Worm (Caenorhabditis elegans): ENCODE results near the gene rpc-25.

ce11 chrV:10201913-10202312 is 4.5 kb downstream of the rpc-25 start, which contains the start of gene ZK856.7:
- TF ChIP-seq nhr-111 (GFP tag; optimal IDR thresholded peaks at IDR 0.05) = no peak
- TF ChIP-seq lsy-2 (tag; optimal IDR thresholded peaks at IDR 0.05) = peak in 1 of 2 experiments; percentile 46
- TF ChIP-seq aly-2 (tag; optimal IDR thresholded peaks at IDR 0.05) = no peak
- TF ChIP-seq F37D6.2 (tag; optimal IDR thresholded peaks at IDR 0.05) = no peak
- TF ChIP-seq pqm-1 (tag; optimal IDR thresholded peaks at IDR 0.05) = no peak
- no peak for TF ChIP-seq saeg-2 (GFP tag; IDR thresholded peaks at IDR 0.05)
- no peak for TF ChIP-seq lin-39 (tag; optimal IDR thresholded peaks at IDR 0.05)
- TF ChIP-seq egl-27 (tag; optimal IDR thresholded peaks at IDR 0.05) = no peak
- TF ChIP-seq ZK546.5 (tag; optimal IDR thresholded peaks at IDR 0.05) = no peak
- no peak for TF ChIP-seq mxl-2 (GFP tag; conservative IDR thresholded peaks at IDR 0.05)
- peak in 1 of 2 experiments; percentile 73 for TF ChIP-seq unc-62 (GFP tag; optimal IDR thresholded peaks at IDR 0.05 in 1 of 2)
- no peak for TF ChIP-seq unc-62 (tag; optimal IDR thresholded peaks at IDR 0.05)
- TF ChIP-seq jun-1 (tag; optimal IDR thresholded peaks at IDR 0.05) = no peak
- no peak for TF ChIP-seq ama-1 (optimal IDR thresholded peaks at IDR 0.05)
